Fruit fly (Drosophila melanogaster): ENCODE results near the gene Adss.

The Adss gene

dm6 chr3R:20834770-20835183 lies 4.4 kb upstream of the Adss start (continued):
- TF ChIP-seq kay (GFP tag; optimal IDR thresholded peaks at IDR 0.05) = no peak
- TF ChIP-seq cato (GFP tag; optimal IDR thresholded peaks at IDR 0.05; ENCODE audit: borderline replicate concordance) = peak; percentile 26
- TF ChIP-seq al (GFP tag; IDR thresholded peaks at IDR 0.05) = no peak
- no peak for TF ChIP-seq CG33557 (GFP tag; optimal IDR thresholded peaks at IDR 0.05)
- TF ChIP-seq CG16863 (GFP tag; optimal IDR thresholded peaks at IDR 0.05) = no peak
- TF ChIP-seq CG18011 (GFP tag; optimal IDR thresholded peaks at IDR 0.05) = no peak
- TF ChIP-seq pb (GFP tag; optimal IDR thresholded peaks at IDR 0.05) = no peak
- peak; percentile 21 for TF ChIP-seq scrt (GFP tag; optimal IDR thresholded peaks at IDR 0.05)
- TF ChIP-seq E2f2 (GFP tag; IDR thresholded peaks at IDR 0.05) = no peak
- TF ChIP-seq hth (optimal IDR thresholded peaks at IDR 0.05) = no peak
- TF ChIP-seq CG2678 (tag; optimal IDR thresholded peaks at IDR 0.05) = peak; percentile 66
- no peak for TF ChIP-seq CG3847 (GFP tag; IDR thresholded peaks at IDR 0.05)
- TF ChIP-seq CG32772 (GFP tag; IDR thresholded peaks at IDR 0.05) = no peak
- peak; percentile 36 for TF ChIP-seq CG6813 (GFP tag; optimal IDR thresholded peaks at IDR 0.05)
- TF ChIP-seq CG2120 (GFP tag; optimal IDR thresholded peaks at IDR 0.05) = peak; percentile 32
- TF ChIP-seq CG11456 (GFP tag; IDR thresholded peaks at IDR 0.05) = 0 out of 3 replicates have a peak, but pooled peaks have one; percentile 67
- peak; percentile 67 for TF ChIP-seq sens (GFP tag)
- TF ChIP-seq CG7987 (GFP tag; optimal IDR thresholded peaks at IDR 0.05) = peak; percentile 75
- peak; percentile 65 for TF ChIP-seq CG12299 (tag; optimal IDR thresholded peaks at IDR 0.05)
- peak; percentile 62 for TF ChIP-seq MTF-1 (GFP tag; optimal IDR thresholded peaks at IDR 0.05; ENCODE audit: borderline replicate concordance)
- no peak for TF ChIP-seq CG15696 (tag; optimal IDR thresholded peaks at IDR 0.05)
- no peak for TF ChIP-seq CG4404 (GFP tag; IDR thresholded peaks at IDR 0.05)
- no peak for TF ChIP-seq eyg (GFP tag; optimal IDR thresholded peaks at IDR 0.05)
- TF ChIP-seq br (optimal IDR thresholded peaks at IDR 0.05) = no peak
- TF ChIP-seq bab2 (GFP tag; optimal IDR thresholded peaks at IDR 0.05) = peak; percentile 61
- no peak for TF ChIP-seq zfh2 (GFP tag; optimal IDR thresholded peaks at IDR 0.05)
- no peak for TF ChIP-seq prd (optimal IDR thresholded peaks at IDR 0.05)
- no peak for TF ChIP-seq prd (GFP tag; IDR thresholded peaks at IDR 0.05)
- TF ChIP-seq sima (GFP tag; optimal IDR thresholded peaks at IDR 0.05) = no peak
- TF ChIP-seq danr (GFP tag; IDR thresholded peaks at IDR 0.05) = no peak
- TF ChIP-seq ATbp (GFP tag; optimal IDR thresholded peaks at IDR 0.05) = peak; percentile 79
- TF ChIP-seq Dip3 (GFP tag; optimal IDR thresholded peaks at IDR 0.05) = no peak
- TF ChIP-seq C15 (GFP tag; IDR thresholded peaks at IDR 0.05) = no peak
- TF ChIP-seq Mrtf (GFP tag; IDR thresholded peaks at IDR 0.05) = no peak
- no peak for TF ChIP-seq BEAF-32 (GFP tag; optimal IDR thresholded peaks at IDR 0.05)
- TF ChIP-seq CG1832 (GFP tag; optimal IDR thresholded peaks at IDR 0.05) = no peak
- peak; percentile 88 for TF ChIP-seq exex (tag; optimal IDR thresholded peaks at IDR 0.05)
- no peak for TF ChIP-seq ham (GFP tag; IDR thresholded peaks at IDR 0.05)
- no peak for TF ChIP-seq Nf-YA (GFP tag; IDR thresholded peaks at IDR 0.05)
- no peak for TF ChIP-seq phol (tag; optimal IDR thresholded peaks at IDR 0.05)
- TF ChIP-seq luna (GFP tag; optimal IDR thresholded peaks at IDR 0.05) = no peak
- TF ChIP-seq pnt (GFP tag; optimal IDR thresholded peaks at IDR 0.05) = no peak
- TF ChIP-seq CG3163 (GFP tag; optimal IDR thresholded peaks at IDR 0.05) = no peak
- no peak for TF ChIP-seq Taf1 (GFP tag; IDR thresholded peaks at IDR 0.05)
- TF ChIP-seq tap (tag; optimal IDR thresholded peaks at IDR 0.05) = peak; percentile 8
- TF ChIP-seq nau (GFP tag; optimal IDR thresholded peaks at IDR 0.05) = peak; percentile 78
- no peak for TF ChIP-seq zen2 (GFP tag; IDR thresholded peaks at IDR 0.05; ENCODE audit: partially characterized antibody)
- TF ChIP-seq CG34224 (GFP tag; IDR thresholded peaks at IDR 0.05; ENCODE audit: partially characterized antibody) = no peak
- no peak for TF ChIP-seq Bgb (GFP tag; IDR thresholded peaks at IDR 0.05; ENCODE audit: partially characterized antibody)
- TF ChIP-seq Chrac-16 (GFP tag; optimal IDR thresholded peaks at IDR 0.05) = no peak
- TF ChIP-seq Ptx1 (GFP tag; IDR thresholded peaks at IDR 0.05) = no peak
- TF ChIP-seq ftz-f1 (GFP tag; optimal IDR thresholded peaks at IDR 0.05) = no peak
- TF ChIP-seq H15 (GFP tag; IDR thresholded peaks at IDR 0.05) = no peak
